Fruit fly (Drosophila melanogaster) whole organism, wandering third instar larva: ENCODE data around the gene Ser7.

Experiments used
- Abd-B ChIP-seq: fragments of >200 bp; optimal IDR thresholded peaks from 2 replicates; lab custom pipeline; 2017; ENCODE audit warnings: missing biosample characterization, missing genetic modification characterization
- CG32264 ChIP-seq: fragments of 200-800 bp; sonication (Bioruptor generic); optimal IDR thresholded peaks from 2 replicates; lab custom pipeline; 2016; ENCODE audit warnings: missing biosample characterization, missing genetic modification characterization
- CG9705 ChIP-seq: fragments of 200-800 bp; sonication (Bioruptor generic); optimal IDR thresholded peaks from 2 replicates; lab custom pipeline; 2018; ENCODE audit warnings: missing biosample characterization, mild to moderate bottlenecking, missing genetic modification characterization
- Dfd ChIP-seq: fragments of >200 bp; optimal IDR thresholded peaks from 2 replicates; lab custom pipeline; 2017; ENCODE audit warnings: missing biosample characterization, missing genetic modification characterization
- Dif ChIP-seq: fragments of 200-275, 200-300 bp; sonication (Bioruptor generic); optimal IDR thresholded peaks from 2 replicates; lab custom pipeline; 2018; ENCODE audit warnings: missing biosample characterization, missing genetic modification characterization; ENCODE audit not compliant: partially characterized antibody
- GATAd ChIP-seq: sonication (Bioruptor generic); optimal IDR thresholded peaks from 2 replicates; lab custom pipeline; 2016; ENCODE audit warnings: missing biosample characterization, missing genetic modification characterization
- HLH106 ChIP-seq: fragments of 200-800 bp; optimal IDR thresholded peaks from 3 replicates; lab custom pipeline; 2019; ENCODE audit warnings: missing biosample characterization, mild to moderate bottlenecking, missing genetic modification characterization, moderate library complexity
- Hnf4 ChIP-seq: fragments of 200-800 bp; sonication (Bioruptor generic); optimal IDR thresholded peaks from 2 replicates; lab custom pipeline; 2016; ENCODE audit warnings: missing biosample characterization, mild to moderate bottlenecking, missing genetic modification characterization
- Hr78 ChIP-seq: fragments of >200 bp; optimal IDR thresholded peaks from 2 replicates; lab custom pipeline; 2017; ENCODE audit warnings: missing biosample characterization, missing genetic modification characterization
- Hr83 ChIP-seq: fragments of 200-300 bp; sonication (Bioruptor generic); optimal IDR thresholded peaks from 2 replicates; lab custom pipeline; 2016; ENCODE audit warnings: missing biosample characterization, mild to moderate bottlenecking, missing genetic modification characterization, moderate library complexity; ENCODE audit not compliant: poor library complexity, severe bottlenecking
- Jra ChIP-seq: sonication (Bioruptor generic); optimal IDR thresholded peaks from 2 replicates; lab custom pipeline; 2016; ENCODE audit warnings: missing biosample characterization, missing genetic modification characterization
- Mio ChIP-seq: sonication (Bioruptor generic); optimal IDR thresholded peaks from 2 replicates; lab custom pipeline; 2016; ENCODE audit warnings: missing biosample characterization, missing genetic modification characterization
- Myc ChIP-seq: fragments of >200 bp; optimal IDR thresholded peaks from 2 replicates; lab custom pipeline; 2017
- N ChIP-seq: fragments of >200 bp; optimal IDR thresholded peaks from 2 replicates; lab custom pipeline; 2018; ENCODE audit warnings: missing biosample characterization, missing external identifiers, missing genetic modification characterization
- OdsH ChIP-seq: fragments of 200-800 bp; sonication (Bioruptor generic); optimal IDR thresholded peaks from 2 replicates; lab custom pipeline; 2016; ENCODE audit warnings: missing biosample characterization, mild to moderate bottlenecking, missing genetic modification characterization
- Rel ChIP-seq, 2 experiments: fragments of 200-800 bp; sonication (Bioruptor generic) in 1 of 2; optimal IDR thresholded peaks; 2 replicates in 1 of 2; 3 replicates in 1 of 2; lab custom pipeline; 2016 to 2019; ENCODE audit warnings: mild to moderate bottlenecking in 2 of 2, missing biosample characterization in 2 of 2, missing genetic modification characterization in 2 of 2, moderate library complexity in 1 of 2
- Sp1 ChIP-seq: fragments of 200-800 bp; sonication (Bioruptor generic); optimal IDR thresholded peaks from 3 replicates; lab custom pipeline; 2019; ENCODE audit warnings: missing biosample characterization, mild to moderate bottlenecking, missing genetic modification characterization, moderate library complexity
- Vsx2 ChIP-seq: fragments of 200-300, 225-300 bp; sonication (Bioruptor generic); optimal IDR thresholded peaks from 2 replicates; lab custom pipeline; 2018; ENCODE audit warnings: missing biosample characterization, missing genetic modification characterization; ENCODE audit not compliant: partially characterized antibody
- br ChIP-seq: fragments of 200-800 bp; sonication (Bioruptor generic); optimal IDR thresholded peaks from 2 replicates; lab custom pipeline; 2016; ENCODE audit warnings: missing biosample characterization, missing genetic modification characterization
- brk ChIP-seq: fragments of 200-800 bp; sonication (Bioruptor generic); optimal IDR thresholded peaks from 2 replicates; lab custom pipeline; 2016; ENCODE audit warnings: missing biosample characterization, mild to moderate bottlenecking, missing genetic modification characterization
- dl ChIP-seq, 2 experiments: fragments of 175-275, 200-275 bp in 1 of 2; fragments of 200-275 bp in 1 of 2; sonication (Bioruptor generic); optimal IDR thresholded peaks; lab custom pipeline; 2018; ENCODE audit warnings: mild to moderate bottlenecking in 2 of 2, missing biosample characterization in 2 of 2, missing genetic modification characterization in 2 of 2, moderate library complexity in 2 of 2; ENCODE audit not compliant: partially characterized antibody in 2 of 2, insufficient read depth in 1 of 2
- dmrt93B ChIP-seq: fragments of 200-800 bp; sonication (Bioruptor generic); optimal IDR thresholded peaks from 2 replicates; lab custom pipeline; 2018; ENCODE audit warnings: missing biosample characterization, mild to moderate bottlenecking, missing genetic modification characterization
- foxo ChIP-seq, 2 experiments: fragments of 200-800 bp; sonication (Bioruptor generic); optimal IDR thresholded peaks; 2 replicates in 1 of 2; 3 replicates in 1 of 2; lab custom pipeline; 2016 to 2017; ENCODE audit warnings: missing biosample characterization in 2 of 2, missing genetic modification characterization in 2 of 2
- h ChIP-seq: fragments of 200-800 bp; sonication (Bioruptor generic); optimal IDR thresholded peaks from 3 replicates; lab custom pipeline; 2016; ENCODE audit warnings: missing biosample characterization, mild to moderate bottlenecking, missing genetic modification characterization
- jim ChIP-seq: fragments of 175-275, 200-325 bp; sonication (Bioruptor generic); optimal IDR thresholded peaks from 2 replicates; lab custom pipeline; 2016; ENCODE audit warnings: missing biosample characterization, mild to moderate bottlenecking, missing genetic modification characterization
- lola ChIP-seq: fragments of >200 bp; optimal IDR thresholded peaks from 2 replicates; lab custom pipeline; 2017; ENCODE audit warnings: missing biosample characterization, missing genetic modification characterization
- pan ChIP-seq: fragments of >200 bp; optimal IDR thresholded peaks from 2 replicates; lab custom pipeline; 2017
- psq ChIP-seq: fragments of 200-800 bp; sonication (Bioruptor generic); optimal IDR thresholded peaks from 3 replicates; lab custom pipeline; 2017; ENCODE audit warnings: missing biosample characterization, mild to moderate bottlenecking, missing genetic modification characterization, moderate library complexity
- rgr ChIP-seq: fragments of 200-800 bp; sonication (Bioruptor generic); optimal IDR thresholded peaks from 3 replicates; lab custom pipeline; 2016; ENCODE audit warnings: missing biosample characterization, mild to moderate bottlenecking, missing genetic modification characterization
- sage ChIP-seq: fragments of 200-800 bp; sonication (Bioruptor generic); optimal IDR thresholded peaks from 2 replicates; lab custom pipeline; 2016; ENCODE audit warnings: missing biosample characterization, mild to moderate bottlenecking, missing genetic modification characterization
- sv ChIP-seq: fragments of 200-800 bp; sonication (Bioruptor generic); optimal IDR thresholded peaks from 3 replicates; lab custom pipeline; 2016; ENCODE audit warnings: missing biosample characterization, missing genetic modification characterization
- tai ChIP-seq: sonication (Bioruptor generic); optimal IDR thresholded peaks from 2 replicates; lab custom pipeline; 2016; ENCODE audit warnings: missing biosample characterization, missing genetic modification characterization
- usp ChIP-seq: fragments of >200 bp; optimal IDR thresholded peaks from 2 replicates; lab custom pipeline; 2017; ENCODE audit warnings: missing biosample characterization, missing genetic modification characterization
- woc ChIP-seq: sonication (Bioruptor generic); optimal IDR thresholded peaks from 2 replicates; lab custom pipeline; 2016; ENCODE audit warnings: missing biosample characterization, mild to moderate bottlenecking, missing genetic modification characterization

Ser7 gene

DNA sequence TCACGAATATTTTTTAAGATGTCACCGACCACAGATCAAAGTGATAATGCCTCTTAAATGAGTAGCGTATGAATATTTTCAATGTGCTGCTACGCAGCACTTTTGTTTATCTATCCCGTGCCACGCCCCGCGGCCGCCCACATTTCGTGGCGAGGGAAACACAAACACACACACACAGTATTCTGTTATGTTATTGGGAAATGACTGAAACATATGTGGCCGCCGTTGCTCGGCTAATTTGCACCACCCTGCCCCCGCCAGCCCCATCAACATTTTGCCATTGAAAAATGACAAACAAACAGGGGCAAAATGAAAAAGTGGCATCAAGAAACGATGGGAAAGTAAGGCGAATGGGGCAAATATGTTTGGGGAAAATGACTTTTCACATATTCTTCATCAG lies 12.2 kb downstream of the Ser7 start:
- TF ChIP-seq CG9705 (no peak), Vsx2 (GFP tag; lab: Kevin White, UChicago) (no peak), Dif (no peak), N (GFP tag; lab: Kevin White, UChicago) (no peak), sage (GFP tag; lab: Kevin White, UChicago) (no peak), h (no peak), Myc (lab: Kevin White, UChicago) (no peak), Mio (GFP tag; lab: Kevin White, UChicago) (no peak), sv (GFP tag; lab: Kevin White, UChicago) (no peak), foxo (GFP tag; optimal IDR thresholded peaks at IDR 0.05; lab: Kevin White, UChicago) (no peak), Rel (GFP tag; optimal IDR thresholded peaks at IDR 0.05; lab: Kevin White, UChicago) (no peak), Rel (tag; optimal IDR thresholded peaks at IDR 0.05; lab: Kevin White, UChicago) (no peak), Jra (GFP tag; lab: Kevin White, UChicago) (no peak), lola (GFP tag; lab: Kevin White, UChicago) (no peak), tai (GFP tag; lab: Kevin White, UChicago) (no peak), Abd-B (GFP tag; lab: Kevin White, UChicago) (no peak), GATAd (GFP tag; lab: Kevin White, UChicago) (no peak), pan (lab: Kevin White, UChicago) (no peak), Hnf4 (no peak), woc (no peak), psq (no peak)
- TF ChIP-seq, all 38 proteins: peak for 0

DNA sequence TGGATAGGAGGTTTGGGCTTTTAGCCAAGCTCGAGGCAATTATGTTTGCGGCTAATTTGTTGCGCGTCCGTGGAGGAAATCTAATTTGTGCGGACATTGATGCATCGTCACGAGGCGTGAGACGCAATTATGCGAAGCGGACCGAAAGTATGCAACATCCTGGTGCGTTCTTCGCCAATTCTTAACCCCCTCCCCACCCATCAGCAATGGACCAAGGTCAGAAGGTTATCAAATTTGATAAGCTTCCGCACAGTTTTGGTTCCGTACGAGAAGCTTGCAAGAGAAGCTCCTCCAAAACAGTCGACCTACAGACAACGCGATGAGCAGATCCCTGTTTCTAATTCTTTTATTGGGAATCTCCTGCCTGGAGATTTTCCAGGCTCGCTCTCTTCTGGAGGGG lies 13.1 kb downstream of the Ser7 start, which contains the start of gene CG1468:
Gene CG1468 (plus strand): TSS at position 298 of the 400 bp plus-strand sequence.
- TF ChIP-seq Mio (GFP tag; lab: Kevin White, UChicago) (no peak), Myc (lab: Kevin White, UChicago) (peak; percentile 17)

DNA sequence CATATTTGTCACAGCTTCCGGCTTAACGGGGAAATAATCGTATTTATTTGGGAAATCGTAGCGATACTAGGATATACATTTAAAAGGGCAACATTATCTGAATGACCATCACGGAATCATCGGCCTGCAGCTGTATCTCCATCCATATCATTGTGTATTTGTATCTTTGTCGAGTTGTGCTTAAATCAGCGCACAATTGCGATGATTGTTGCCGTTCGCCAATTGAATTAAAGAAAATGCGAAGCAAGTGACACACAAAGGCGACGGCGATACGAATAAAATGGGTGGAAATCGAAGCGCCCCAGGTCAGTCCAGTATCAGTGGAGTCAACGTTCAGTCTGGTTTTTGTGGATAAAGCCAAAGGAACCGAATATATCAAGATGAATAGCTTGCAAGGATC lies 14.5 kb downstream of the Ser7 start, which contains the start of gene CG9686:
Gene CG9686 (plus strand): TSS at position 301 of the 400 bp plus-strand sequence.
- TF ChIP-seq CG32264 (GFP tag; lab: Kevin White, UChicago), result no peak
- TF ChIP-seq Hnf4, result no peak
- no peak for TF ChIP-seq CG9705
- no peak for TF ChIP-seq Jra (GFP tag; lab: Kevin White, UChicago)
- no peak for TF ChIP-seq sv (GFP tag; lab: Kevin White, UChicago)
- TF ChIP-seq Myc (lab: Kevin White, UChicago), result no peak
- no peak for TF ChIP-seq sage (GFP tag; lab: Kevin White, UChicago)
- TF ChIP-seq Hr78 (GFP tag; lab: Kevin White, UChicago), result no peak
- no peak for TF ChIP-seq usp (GFP tag; lab: Kevin White, UChicago)
- no peak for TF ChIP-seq jim (GFP tag; lab: Kevin White, UChicago)
- no peak for TF ChIP-seq Mio (GFP tag; lab: Kevin White, UChicago)
- TF ChIP-seq Dfd, result no peak
- TF ChIP-seq woc, result no peak
- TF ChIP-seq dl (GFP tag; optimal IDR thresholded peaks at IDR 0.05; lab: Kevin White, UChicago; ENCODE audit: insufficient read depth in 1 of 2, partially characterized antibody in 2 of 2), result no peak
- TF ChIP-seq h, result no peak
- TF ChIP-seq Sp1 (GFP tag; lab: Kevin White, UChicago), result no peak

DNA sequence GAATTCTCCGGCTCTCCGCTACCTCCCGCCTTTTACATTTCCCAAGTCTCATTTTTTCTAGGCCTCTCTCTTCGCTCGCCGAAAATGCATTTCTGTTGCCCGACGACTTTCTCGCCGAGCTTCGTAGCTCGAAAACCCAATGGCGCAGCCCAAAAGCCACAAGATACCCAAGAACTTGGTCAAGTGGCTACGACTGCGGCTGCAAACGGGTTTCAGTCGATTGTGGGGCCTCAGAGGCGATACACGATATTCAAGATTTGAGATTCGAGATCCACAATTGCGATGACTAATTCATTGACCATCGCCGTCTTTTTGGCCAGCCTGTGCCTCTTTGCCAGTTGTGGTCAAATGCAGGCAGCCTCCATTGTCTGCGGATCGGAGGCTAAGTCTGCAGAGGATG lies 16.7 kb downstream of the Ser7 start, which contains the start of gene CG9689:
Gene CG9689 (plus strand): TSS at position 208 of the 400 bp plus-strand sequence.
- peak; percentile 55 for TF ChIP-seq Vsx2 (GFP tag; lab: Kevin White, UChicago)
- TF ChIP-seq Hr78 (GFP tag; lab: Kevin White, UChicago), result no peak

DNA sequence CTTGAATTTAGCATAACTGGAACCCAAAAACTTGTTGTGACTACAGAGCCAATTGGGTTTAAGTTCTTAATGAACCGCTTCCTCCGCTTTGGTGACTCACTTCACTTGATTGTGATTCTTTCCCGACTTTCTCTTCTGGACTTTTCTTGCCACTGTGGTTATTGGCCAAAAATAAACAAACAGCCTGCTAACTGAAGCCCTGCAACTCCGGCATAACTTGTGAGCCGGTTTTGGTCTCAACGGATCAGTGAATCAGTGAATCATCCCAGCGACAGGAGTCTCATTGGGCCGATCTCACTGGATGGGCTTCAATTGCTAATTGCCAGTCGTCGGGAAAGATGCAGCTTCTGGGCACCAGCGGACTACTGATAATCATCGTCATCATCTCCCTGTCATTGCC lies 17.9 kb downstream of the Ser7 start:
- TF ChIP-seq Dfd, result no peak
- TF ChIP-seq Myc (lab: Kevin White, UChicago), result no peak
- no peak for TF ChIP-seq pan (lab: Kevin White, UChicago)
- TF ChIP-seq Mio (GFP tag; lab: Kevin White, UChicago), result no peak
- TF ChIP-seq dl (GFP tag; optimal IDR thresholded peaks at IDR 0.05; lab: Kevin White, UChicago; ENCODE audit: insufficient read depth in 1 of 2, partially characterized antibody in 2 of 2), result no peak
- TF ChIP-seq rgr (GFP tag; lab: Kevin White, UChicago), result no peak
- TF ChIP-seq CG32264 (GFP tag; lab: Kevin White, UChicago), result no peak
- TF ChIP-seq CG9705, result no peak
- TF ChIP-seq foxo (GFP tag; optimal IDR thresholded peaks at IDR 0.05; lab: Kevin White, UChicago), result no peak
- TF ChIP-seq lola (GFP tag; lab: Kevin White, UChicago), result no peak
- no peak for TF ChIP-seq Dif
- no peak for TF ChIP-seq Sp1 (GFP tag; lab: Kevin White, UChicago)
- TF ChIP-seq, all 38 proteins: peak for 0

DNA sequence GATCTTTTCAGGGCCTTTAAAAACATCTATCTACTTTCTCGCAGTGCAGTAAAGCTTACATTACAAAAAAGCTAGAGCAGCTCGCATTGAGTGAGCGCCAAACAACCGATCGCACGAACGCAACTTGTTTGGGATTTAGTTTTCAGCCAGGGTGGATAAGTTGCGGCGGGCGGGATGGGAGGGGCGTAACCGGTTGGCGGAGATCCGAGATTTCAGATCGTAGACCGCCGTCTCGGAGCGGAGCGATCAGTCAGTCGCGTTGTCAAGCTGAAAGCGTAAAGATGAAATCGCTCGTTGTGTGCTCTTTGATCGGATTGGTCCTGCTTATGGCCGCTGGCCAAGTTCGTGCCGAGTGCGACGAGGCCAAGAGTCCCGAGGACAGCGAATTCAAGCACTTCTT lies 19.2 kb downstream of the Ser7 start, which contains the start of gene CG9691:
Gene CG9691 (plus strand): TSS at position 222 of the 400 bp plus-strand sequence.
- TF ChIP-seq Hr78 (GFP tag; lab: Kevin White, UChicago), result no peak
- TF ChIP-seq rgr (GFP tag; lab: Kevin White, UChicago), result peak; percentile 1
- peak; percentile 58 for TF ChIP-seq Vsx2 (GFP tag; lab: Kevin White, UChicago)
- TF ChIP-seq br (GFP tag; lab: Kevin White, UChicago), result no peak
- TF ChIP-seq Hnf4, result peak; percentile 8
- no peak for TF ChIP-seq brk (GFP tag; lab: Kevin White, UChicago)
- TF ChIP-seq Sp1 (GFP tag; lab: Kevin White, UChicago), result peak; percentile 40
- TF ChIP-seq GATAd (GFP tag; lab: Kevin White, UChicago), result no peak
- TF ChIP-seq OdsH, result peak; percentile 17
- TF ChIP-seq usp (GFP tag; lab: Kevin White, UChicago), result no peak
- peak; percentile 1 for TF ChIP-seq HLH106 (tag; lab: Kevin White, UChicago)
- TF ChIP-seq Jra (GFP tag; lab: Kevin White, UChicago), result no peak
- no peak for TF ChIP-seq dmrt93B (GFP tag; lab: Kevin White, UChicago)
- no peak for TF ChIP-seq sv (GFP tag; lab: Kevin White, UChicago)
- no peak for TF ChIP-seq Hr83
- TF ChIP-seq jim (GFP tag; lab: Kevin White, UChicago), result no peak
- TF ChIP-seq CG9705, result no peak
